Worm (Caenorhabditis elegans) whole organism, L1 larva: ENCODE measurements around the gene Y75B8A.25.

Source experiments
- C04F5.9 ChIP-seq: sonication (generic microtip); optimal IDR thresholded peaks from 2 replicates; lab custom pipeline; 2016; ENCODE audit warnings: missing genetic modification characterization, missing compliant biosample characterization
- C16A3.4 ChIP-seq: fragments of 150-350 bp; optimal IDR thresholded peaks from 2 replicates; lab custom pipeline; 2014; ENCODE audit warnings: missing biosample characterization, missing genetic modification characterization
- Y116A8C.19 ChIP-seq: sonication (generic microtip); optimal IDR thresholded peaks from 2 replicates; lab custom pipeline; 2016; ENCODE audit warnings: missing compliant biosample characterization, missing genetic modification characterization, borderline replicate concordance
- aha-1 ChIP-seq: fragments of 150-350 bp; optimal IDR thresholded peaks from 2 replicates; lab custom pipeline; 2014; ENCODE audit warnings: missing biosample characterization, missing genetic modification characterization
- aly-2 ChIP-seq: fragments of 150-350 bp; optimal IDR thresholded peaks from 2 replicates; lab custom pipeline; 2014; ENCODE audit warnings: missing biosample characterization, missing genetic modification characterization
- blmp-1 ChIP-seq: fragments of 150-350 bp; optimal IDR thresholded peaks from 2 replicates; lab custom pipeline; 2014; ENCODE audit warnings: missing biosample characterization, missing genetic modification characterization
- ceh-8 ChIP-seq: fragments of 200-800 bp; sonication (Bioruptor generic); optimal IDR thresholded peaks from 2 replicates; lab custom pipeline; 2018; ENCODE audit warnings: mild to moderate bottlenecking, missing genetic modification characterization, moderate library complexity, missing compliant biosample characterization
- ceh-90 ChIP-seq: sonication (generic microtip); optimal IDR thresholded peaks from 2 replicates; lab custom pipeline; 2016; ENCODE audit warnings: missing genetic modification characterization, missing compliant biosample characterization
- elt-2 ChIP-seq: sonication (generic microtip); optimal IDR thresholded peaks from 2 replicates; lab custom pipeline; 2016; ENCODE audit warnings: missing genetic modification characterization, mild to moderate bottlenecking, inconsistent platforms, missing compliant biosample characterization, missing genetic modification reagents
- elt-3 ChIP-seq, 6 experiments: fragments of 150-350 bp in 1 of 6; sonication (generic microtip); optimal IDR thresholded peaks; 2 replicates each; lab custom pipeline; 2017 to 2018; ENCODE audit warnings: missing biosample characterization in 6 of 6, missing genetic modification characterization in 6 of 6, inconsistent platforms in 1 of 6
- ets-5 ChIP-seq: fragments of 200-800 bp; sonication (Bioruptor generic); IDR thresholded peaks from 2 replicates; pipeline ENCODE4 v1.3.6; 2022; ENCODE audit warnings: missing genetic modification characterization, missing compliant biosample characterization
- fkh-10 ChIP-seq: sonication (generic microtip); optimal IDR thresholded peaks from 2 replicates; lab custom pipeline; 2017; ENCODE audit warnings: missing biosample characterization, missing genetic modification reagents, missing genetic modification characterization
- fkh-4 ChIP-seq: sonication (generic microtip); optimal IDR thresholded peaks from 2 replicates; lab custom pipeline; 2016; ENCODE audit warnings: missing compliant biosample characterization, missing genetic modification characterization, borderline replicate concordance
- fkh-8 ChIP-seq: sonication (generic microtip); optimal IDR thresholded peaks from 2 replicates; lab custom pipeline; 2016; ENCODE audit warnings: mild to moderate bottlenecking, missing genetic modification characterization, missing compliant biosample characterization
- grh-1 ChIP-seq: fragments of 200-800 bp; sonication (Bioruptor generic); IDR thresholded peaks from 2 replicates; pipeline ENCODE4 v1.3.6; 2022; ENCODE audit warnings: missing genetic modification reagents, missing genetic modification characterization, missing compliant biosample characterization
- hlh-17 ChIP-seq: fragments of 200-800 bp; sonication (Bioruptor generic); optimal IDR thresholded peaks from 2 replicates; lab custom pipeline; 2018; ENCODE audit warnings: missing genetic modification characterization, mild to moderate bottlenecking, missing compliant biosample characterization, moderate library complexity, borderline replicate concordance
- hpl-2 ChIP-seq: fragments of 150-350 bp; optimal IDR thresholded peaks from 2 replicates; lab custom pipeline; 2014; ENCODE audit warnings: missing biosample characterization, missing genetic modification reagents, missing genetic modification characterization
- irx-1 ChIP-seq: sonication (generic microtip); optimal IDR thresholded peaks from 2 replicates; lab custom pipeline; 2016; ENCODE audit warnings: missing genetic modification characterization, missing compliant biosample characterization
- isw-1 ChIP-seq: fragments of 200-800 bp; sonication (Bioruptor generic); IDR thresholded peaks from 2 replicates; pipeline ENCODE4 v1.3.6; 2022; ENCODE audit warnings: missing genetic modification characterization, missing compliant biosample characterization
- lin-13 ChIP-seq: fragments of 150-350 bp; optimal IDR thresholded peaks from 2 replicates; lab custom pipeline; 2014; ENCODE audit warnings: missing biosample characterization, missing genetic modification reagents, missing genetic modification characterization
- lin-14 ChIP-seq: fragments of 200-800 bp; sonication (Bioruptor generic); optimal IDR thresholded peaks from 2 replicates; lab custom pipeline; 2018; ENCODE audit warnings: mild to moderate bottlenecking, missing genetic modification characterization, moderate library complexity, missing compliant biosample characterization
- lin-15B ChIP-seq: fragments of 150-350 bp; sonication (generic microtip); optimal IDR thresholded peaks from 3 replicates; lab custom pipeline; 2014; ENCODE audit warnings: missing biosample characterization, missing genetic modification characterization
- lin-35 ChIP-seq, 2 experiments: fragments of 150-350 bp; optimal IDR thresholded peaks; 2 replicates each; lab custom pipeline; 2014; ENCODE audit warnings: missing biosample characterization in 2 of 2, missing genetic modification characterization in 2 of 2, missing genetic modification reagents in 2 of 2
- lsy-2 ChIP-seq, 2 experiments: fragments of 150-350 bp; optimal IDR thresholded peaks; 2 replicates each; lab custom pipeline; 2014; ENCODE audit warnings: missing biosample characterization in 2 of 2, missing genetic modification characterization in 2 of 2
- mdl-1 ChIP-seq, 2 experiments: fragments of 150-350 bp; optimal IDR thresholded peaks; 2 replicates each; lab custom pipeline; 2014 to 2017; ENCODE audit warnings: missing biosample characterization in 2 of 2, missing genetic modification characterization in 2 of 2, inconsistent platforms in 1 of 2
- mep-1 ChIP-seq: fragments of 150-350 bp; optimal IDR thresholded peaks from 2 replicates; lab custom pipeline; 2014; ENCODE audit warnings: missing biosample characterization, missing genetic modification characterization
- nhr-20 ChIP-seq: sonication (generic microtip); optimal IDR thresholded peaks from 2 replicates; lab custom pipeline; 2016; ENCODE audit warnings: mild to moderate bottlenecking, missing genetic modification characterization, missing compliant biosample characterization
- nhr-28 ChIP-seq: fragments of 150-350 bp; optimal IDR thresholded peaks from 2 replicates; lab custom pipeline; 2014; ENCODE audit warnings: missing biosample characterization, missing genetic modification characterization
- nhr-77 ChIP-seq: fragments of 150-350 bp; optimal IDR thresholded peaks from 2 replicates; lab custom pipeline; 2014; ENCODE audit warnings: missing biosample characterization, missing genetic modification characterization
- nhr-85 ChIP-seq: sonication (generic microtip); peaks from one replicate; lab custom pipeline; 2016; ENCODE audit warnings: missing genetic modification characterization, inconsistent platforms, missing compliant biosample characterization
- nhr-90 ChIP-seq: sonication (generic microtip); optimal IDR thresholded peaks from 2 replicates; lab custom pipeline; 2016; ENCODE audit warnings: mild to moderate bottlenecking, missing genetic modification characterization, missing compliant biosample characterization; ENCODE audit not compliant: poor library complexity
- pag-3 ChIP-seq: sonication (generic microtip); optimal IDR thresholded peaks from 2 replicates; lab custom pipeline; 2017; ENCODE audit warnings: missing genetic modification characterization, mild to moderate bottlenecking, missing compliant biosample characterization, antibody characterized with exemption, borderline replicate concordance; ENCODE audit not compliant: insufficient read depth
- pqm-1 ChIP-seq: sonication (generic microtip); optimal IDR thresholded peaks from 3 replicates; lab custom pipeline; 2017; ENCODE audit warnings: missing biosample characterization, missing genetic modification characterization
- snpc-4 ChIP-seq: fragments of 150-350 bp; optimal IDR thresholded peaks from 2 replicates; lab custom pipeline; 2014; ENCODE audit warnings: missing biosample characterization, missing genetic modification characterization
- snu-23 ChIP-seq: sonication (generic microtip); optimal IDR thresholded peaks from 2 replicates; lab custom pipeline; 2016; ENCODE audit warnings: missing genetic modification characterization, missing compliant biosample characterization
- swsn-7 ChIP-seq: sonication (generic microtip); optimal IDR thresholded peaks from 2 replicates; lab custom pipeline; 2016; ENCODE audit warnings: missing genetic modification characterization, missing compliant biosample characterization
- tbx-2 ChIP-seq: sonication (generic microtip); optimal IDR thresholded peaks from 2 replicates; lab custom pipeline; 2016; ENCODE audit warnings: missing genetic modification characterization, missing compliant biosample characterization
- unc-130 ChIP-seq: fragments of 150-350 bp; optimal IDR thresholded peaks from 2 replicates; lab custom pipeline; 2017; ENCODE audit warnings: missing biosample characterization, missing genetic modification characterization, inconsistent platforms
- unc-62 ChIP-seq: fragments of 150-350 bp; optimal IDR thresholded peaks from 2 replicates; lab custom pipeline; 2014; ENCODE audit warnings: missing biosample characterization, missing genetic modification reagents, missing genetic modification characterization
- xbp-1 ChIP-seq: sonication (generic microtip); optimal IDR thresholded peaks from 2 replicates; lab custom pipeline; 2016; ENCODE audit warnings: missing genetic modification characterization, missing compliant biosample characterization
- zip-4 ChIP-seq: fragments of 200-800 bp; sonication (Bioruptor generic); optimal IDR thresholded peaks from 2 replicates; lab custom pipeline; 2018; ENCODE audit warnings: mild to moderate bottlenecking, missing genetic modification characterization, moderate library complexity, missing compliant biosample characterization

Gene Y75B8A.25

ce11 chrIII:12325284-12325683, 51.4 kb downstream of the Y75B8A.25 start (continued):
- TF ChIP-seq unc-62 (GFP tag; lab: Kevin White, UChicago) (no peak), lin-15B (no peak), ceh-8 (GFP tag; lab: Kevin White, UChicago) (no peak), irx-1 (tag; lab: Kevin White, UChicago) (no peak), nhr-90 (tag; lab: Kevin White, UChicago) (peak; percentile 14), unc-130 (tag; lab: Kevin White, UChicago) (no peak), grh-1 (no peak), zip-4 (GFP tag; lab: Kevin White, UChicago) (no peak), xbp-1 (no peak), nhr-20 (tag; lab: Kevin White, UChicago) (no peak), ceh-90 (tag; lab: Kevin White, UChicago) (no peak), nhr-77 (tag; lab: Kevin White, UChicago) (no peak), swsn-7 (tag; lab: Kevin White, UChicago) (no peak), fkh-10 (no peak), elt-2 (tag; lab: Kevin White, UChicago) (peak; percentile 82), fkh-8 (tag; lab: Kevin White, UChicago) (no peak), C04F5.9 (tag; lab: Kevin White, UChicago) (no peak), isw-1 (GFP tag; lab: Robert Waterston, UW) (no peak), mep-1 (tag; lab: Kevin White, UChicago) (peak; percentile 10), Y116A8C.19 (tag; lab: Kevin White, UChicago) (no peak), nhr-28 (tag; lab: Kevin White, UChicago) (no peak), lsy-2 (tag; optimal IDR thresholded peaks at IDR 0.05; lab: Kevin White, UChicago) (no peak), snpc-4 (no peak), nhr-85 (peak; percentile 68), ets-5 (GFP tag; lab: Robert Waterston, UW) (no peak), hlh-17 (GFP tag; lab: Kevin White, UChicago) (no peak), lin-35 (GFP tag; optimal IDR thresholded peaks at IDR 0.05; lab: Kevin White, UChicago) (peak in 1 of 2 experiments; percentile 50), aha-1 (tag; lab: Kevin White, UChicago) (no peak), lin-13 (no peak), mdl-1 (tag; optimal IDR thresholded peaks at IDR 0.05; lab: Kevin White, UChicago) (no peak), C16A3.4 (tag; lab: Kevin White, UChicago) (no peak), aly-2 (tag; lab: Kevin White, UChicago) (no peak)

- TF ChIP-seq hpl-2 (peak; percentile 16), pag-3 (tag; lab: Kevin White, UChicago) (no peak), tbx-2 (tag; lab: Kevin White, UChicago) (no peak), blmp-1 (tag; lab: Kevin White, UChicago) (peak; percentile 40), lin-35 (GFP tag; optimal IDR thresholded peaks at IDR 0.05; lab: Kevin White, UChicago) (peak in 1 of 2 experiments; percentile 39), fkh-4 (tag; lab: Kevin White, UChicago) (no peak), nhr-28 (tag; lab: Kevin White, UChicago) (no peak), elt-3 (tag; optimal IDR thresholded peaks at IDR 0.05; lab: Kevin White, UChicago) (peak in 3 of 6 experiments; percentile 16 to 73 (median 31)), pqm-1 (no peak), lin-14 (GFP tag; lab: Kevin White, UChicago) (peak; percentile 41), nhr-77 (tag; lab: Kevin White, UChicago) (no peak), snu-23 (GFP tag; lab: Kevin White, UChicago) (peak; percentile 24), elt-2 (tag; lab: Kevin White, UChicago) (peak; percentile 53)
- TF ChIP-seq, all 84 proteins: peak for 7
These were observed 53.7 kb downstream of the Y75B8A.25 start, which contains the start of the genes zip-12 and Y75B8A.63 for ce11 chrIII:12327528-12327997. Gene zip-12, plus strand, starts transcription at chrIII:12327914. Gene Y75B8A.63, plus strand, starts transcription at chrIII:12327947.
